Worm (Caenorhabditis elegans): ENCODE data around the gene moc-3.
A peak's percentile ranks its signal among the peaks of the same experiment; 100 is the strongest.
"Not testable (repeated sequence)": the region's sequence is repeated elsewhere in the genome, so short reads cannot be mapped to it uniquely, and the experiment has no call there.

The moc-3 gene

DNA sequence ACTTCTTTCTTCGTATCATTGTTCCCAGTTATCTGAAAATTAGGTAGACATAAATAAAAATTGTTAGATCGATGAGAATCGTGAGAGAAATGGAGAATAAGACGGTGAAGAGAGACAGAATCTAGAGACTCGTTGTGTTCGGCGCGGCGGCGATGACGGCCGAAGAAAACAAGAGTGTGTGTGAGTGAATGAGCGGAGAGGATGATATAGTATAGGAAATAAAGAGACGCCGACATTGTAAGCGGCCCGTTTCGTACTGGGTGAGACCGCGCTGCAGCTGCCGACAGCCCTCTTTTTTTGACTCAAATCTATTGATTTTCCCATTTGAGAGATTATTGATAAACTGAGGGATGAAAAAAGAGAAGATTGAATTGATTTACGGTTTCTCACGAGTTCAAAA is 18.2 kb upstream of the moc-3 start, which contains the start of gene Y42H9AR.4 (continued):
- TF ChIP-seq elt-1 (tag; optimal IDR thresholded peaks at IDR 0.05) (no peak), unc-39 (tag; optimal IDR thresholded peaks at IDR 0.05) (no peak), mbf-1 (tag; optimal IDR thresholded peaks at IDR 0.05) (no peak)

DNA sequence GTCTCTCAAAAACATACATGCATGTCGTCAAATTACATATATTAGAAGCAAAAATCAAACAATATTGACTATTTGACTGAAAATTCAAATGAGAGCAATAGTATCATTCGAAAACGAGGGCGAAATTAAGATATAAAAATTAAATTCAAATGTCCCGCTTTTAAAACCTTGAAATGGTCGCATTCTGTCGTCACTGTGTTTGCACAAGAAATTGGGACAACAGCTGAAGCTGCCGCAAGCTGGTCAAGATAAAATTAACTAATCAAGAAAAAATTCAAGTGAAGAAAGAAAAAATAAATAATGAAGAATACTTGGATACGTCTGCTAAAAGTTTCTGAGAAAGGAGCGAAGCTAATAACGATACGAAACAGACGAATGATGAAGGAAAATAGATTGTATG is 17.7 kb upstream of the moc-3 start:
- TF ChIP-seq sem-4 (tag; optimal IDR thresholded peaks at IDR 0.05) (peak; percentile 33), ceh-82 (tag; optimal IDR thresholded peaks at IDR 0.05) (no peak)

DNA sequence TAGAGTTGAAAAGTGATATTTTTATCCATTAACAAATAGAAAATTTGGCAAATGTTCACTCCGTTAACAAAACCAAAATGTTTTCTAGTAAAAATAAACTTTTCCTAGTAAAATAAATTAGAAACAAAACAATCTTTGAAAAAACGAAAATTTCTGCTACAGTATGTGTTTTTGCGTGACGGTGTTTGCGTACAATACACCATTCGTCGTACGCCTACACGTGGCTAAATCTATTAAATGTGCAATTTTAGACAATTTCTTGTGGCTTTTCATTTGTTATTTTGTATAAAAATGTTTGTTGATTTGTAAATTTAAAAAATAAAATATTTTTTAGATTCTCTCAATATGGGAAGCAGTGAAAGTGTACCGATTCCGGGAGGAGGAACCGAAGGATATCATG is 17.2 kb upstream of the moc-3 start, which contains the start of gene Y42H9AR.1:
Gene Y42H9AR.1, plus strand, starts transcription at position 233 of the 400 bp plus-strand sequence.
- TF ChIP-seq F13H6.1 (tag; optimal IDR thresholded peaks at IDR 0.05) (no peak), mab-5 (tag; optimal IDR thresholded peaks at IDR 0.05) (peak; percentile 9), fos-1 (tag; optimal IDR thresholded peaks at IDR 0.05) (no peak), gmeb-1 (tag; optimal IDR thresholded peaks at IDR 0.05) (no peak), aly-2 (tag; optimal IDR thresholded peaks at IDR 0.05) (no peak), mdl-1 (tag; optimal IDR thresholded peaks at IDR 0.05) (peak in 1 of 2 experiments; percentile 51), crh-2 (tag; optimal IDR thresholded peaks at IDR 0.05) (peak; percentile 86)

DNA sequence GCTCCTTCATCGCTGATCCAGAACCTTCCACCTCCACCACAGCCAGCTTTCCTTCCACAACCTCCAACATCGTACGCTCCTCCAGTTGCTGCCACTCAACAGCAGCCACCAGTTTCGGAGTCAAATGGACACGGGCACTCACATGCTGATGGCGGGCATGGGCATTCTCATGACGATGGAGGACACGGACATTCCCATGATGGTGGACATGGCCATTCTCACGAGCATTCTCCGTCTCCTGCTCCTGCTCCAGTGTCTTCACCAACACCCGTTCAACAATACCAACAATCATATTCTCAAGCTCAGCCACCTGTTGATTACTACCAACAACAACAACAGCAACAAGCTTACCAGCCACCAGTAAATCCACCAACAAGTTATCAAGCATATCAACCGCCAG is 15.8 kb upstream of the moc-3 start:
- TF ChIP-seq nhr-21 (tag; optimal IDR thresholded peaks at IDR 0.05) (no peak), ZK546.5 (tag; optimal IDR thresholded peaks at IDR 0.05) (no peak), lsy-2 (tag; optimal IDR thresholded peaks at IDR 0.05) (no peak), sma-3 (GFP tag; optimal IDR thresholded peaks at IDR 0.05) (no peak), C34F6.9 (tag; optimal IDR thresholded peaks at IDR 0.05) (no peak), nhr-10 (tag; optimal IDR thresholded peaks at IDR 0.05) (no peak), ztf-1 (GFP tag; conservative IDR thresholded peaks at IDR 0.05) (no peak), mdl-1 (tag; optimal IDR thresholded peaks at IDR 0.05) (no peak), crh-2 (tag; optimal IDR thresholded peaks at IDR 0.05) (no peak), elt-1 (tag; optimal IDR thresholded peaks at IDR 0.05) (no peak), nhr-77 (tag; optimal IDR thresholded peaks at IDR 0.05) (no peak), F13H6.1 (tag; optimal IDR thresholded peaks at IDR 0.05) (no peak), nhr-23 (tag; optimal IDR thresholded peaks at IDR 0.05) (no peak), unc-55 (GFP tag; optimal IDR thresholded peaks at IDR 0.05) (no peak), ceh-82 (tag; optimal IDR thresholded peaks at IDR 0.05) (no peak), mab-5 (tag; optimal IDR thresholded peaks at IDR 0.05) (no peak), nhr-11 (tag; optimal IDR thresholded peaks at IDR 0.05) (no peak)

DNA sequence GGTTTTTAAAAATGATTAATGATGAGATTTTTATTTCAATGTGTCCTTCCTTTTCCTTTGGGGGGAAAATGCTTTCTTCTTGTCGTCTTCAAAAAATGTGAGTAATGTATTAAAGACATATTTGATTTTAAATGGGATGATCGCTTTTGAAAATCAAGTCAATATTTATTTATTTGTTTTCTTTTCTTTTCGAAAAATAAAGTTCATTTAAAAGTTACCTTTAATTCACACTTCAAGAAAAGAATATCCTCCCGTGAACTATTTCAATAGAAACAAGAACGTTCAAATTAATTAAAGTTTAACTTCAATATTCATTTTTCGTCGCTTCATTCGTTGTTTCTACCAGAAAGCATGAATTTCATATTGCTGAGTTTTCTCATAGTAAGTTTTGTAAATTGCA is 14.9 kb upstream of the moc-3 start, which contains the start of gene irld-8:
Gene irld-8, plus strand, starts transcription at position 301 of the 400 bp plus-strand sequence.
- no peak for TF ChIP-seq mdl-1 (tag; optimal IDR thresholded peaks at IDR 0.05)

DNA sequence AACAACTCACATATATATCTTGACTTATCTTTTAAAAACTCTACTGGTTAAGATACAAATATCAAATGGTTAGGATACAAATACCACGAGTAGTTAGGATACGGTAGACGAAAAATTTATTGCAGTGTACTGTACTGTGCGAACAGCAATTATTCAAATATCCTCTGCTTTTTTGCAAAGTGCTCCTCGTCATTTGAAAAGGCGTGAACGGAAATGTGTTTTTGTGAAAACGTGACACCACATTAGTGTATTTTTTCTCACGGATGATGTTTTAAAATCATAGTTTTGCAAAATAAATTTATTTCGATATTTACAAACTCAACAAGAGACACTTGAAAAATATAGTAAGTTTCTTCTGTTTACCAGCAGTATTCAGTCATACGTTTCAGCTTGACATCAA is 11.6 kb upstream of the moc-3 start, which contains the start of gene F42G8.8:
Gene F42G8.8, plus strand, starts transcription at position 301 of the 400 bp plus-strand sequence.
- TF ChIP-seq gmeb-1 (tag; optimal IDR thresholded peaks at IDR 0.05) (no peak), blmp-1 (tag; optimal IDR thresholded peaks at IDR 0.05; ENCODE audit: insufficient read depth) (no peak), C34F6.9 (tag; optimal IDR thresholded peaks at IDR 0.05) (no peak), sma-3 (GFP tag; optimal IDR thresholded peaks at IDR 0.05) (no peak), ceh-82 (tag; optimal IDR thresholded peaks at IDR 0.05) (no peak), ztf-1 (GFP tag; conservative IDR thresholded peaks at IDR 0.05) (no peak), ceh-16 (tag; optimal IDR thresholded peaks at IDR 0.05) (no peak), sma-9 (GFP tag; optimal IDR thresholded peaks at IDR 0.05) (no peak), sma-9 (tag; optimal IDR thresholded peaks at IDR 0.05) (no peak), ama-1 (optimal IDR thresholded peaks at IDR 0.05) (no peak), R02D3.7 (tag; optimal IDR thresholded peaks at IDR 0.05) (no peak), nhr-11 (tag; optimal IDR thresholded peaks at IDR 0.05) (no peak), sem-4 (tag; optimal IDR thresholded peaks at IDR 0.05) (no peak), ztf-4 (tag; optimal IDR thresholded peaks at IDR 0.05) (no peak)

DNA sequence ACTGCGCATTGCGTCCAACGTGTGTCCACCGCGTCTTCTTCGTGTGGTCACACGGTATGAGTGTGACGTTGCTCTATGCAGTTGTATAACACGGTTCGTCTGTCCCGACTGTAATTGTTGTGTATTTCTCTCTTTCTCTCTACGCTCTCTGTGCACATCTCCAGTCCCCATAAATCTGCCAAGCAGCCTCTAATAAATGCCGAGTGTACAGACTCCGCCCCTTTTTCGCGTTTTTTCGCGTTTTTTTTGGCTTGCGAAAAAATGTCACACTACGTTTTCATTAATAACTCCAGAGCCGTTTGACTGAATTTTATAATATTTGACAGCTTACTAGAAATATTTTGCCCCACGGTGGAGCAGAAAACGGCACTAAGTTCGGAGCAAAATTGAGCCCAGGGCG is 8.0 kb upstream of the moc-3 start, which contains the start of gene erp-44.3:
Gene erp-44.3, plus strand, starts transcription at position 301 of the 400 bp plus-strand sequence.
- TF ChIP-seq nhr-10 (tag; optimal IDR thresholded peaks at IDR 0.05); ztf-1 (GFP tag; conservative IDR thresholded peaks at IDR 0.05); dmd-4 (tag; optimal IDR thresholded peaks at IDR 0.05): not testable (repeated sequence)
